Fruit fly (Drosophila melanogaster) whole organism, prepupa: ENCODE results near the gene CG9393.

Experiments
- CG16779 ChIP-seq: fragments of 200-800 bp; sonication (Bioruptor generic); optimal IDR thresholded peaks from 3 replicates; lab custom pipeline; 2017; ENCODE audit warnings: missing biosample characterization, mild to moderate bottlenecking, missing genetic modification characterization
- CG3032 ChIP-seq: fragments of 200-800 bp; optimal IDR thresholded peaks from 2 replicates; lab custom pipeline; 2019; ENCODE audit warnings: missing biosample characterization, mild to moderate bottlenecking, missing genetic modification characterization, moderate library complexity
- CG6792 ChIP-seq: fragments of 200-800 bp; sonication (Bioruptor generic); optimal IDR thresholded peaks from 3 replicates; lab custom pipeline; 2016; ENCODE audit warnings: missing biosample characterization, missing genetic modification characterization
- CG6854 ChIP-seq: fragments of 200-800 bp; sonication (Bioruptor generic); optimal IDR thresholded peaks from 2 replicates; lab custom pipeline; 2017; ENCODE audit warnings: missing biosample characterization, mild to moderate bottlenecking, missing genetic modification characterization
- CG7368 ChIP-seq: fragments of 200-800 bp; sonication (Bioruptor generic); optimal IDR thresholded peaks from 3 replicates; lab custom pipeline; 2016; ENCODE audit warnings: missing biosample characterization, missing genetic modification characterization
- achi ChIP-seq: fragments of 200-800 bp; sonication (Bioruptor generic); optimal IDR thresholded peaks from 3 replicates; lab custom pipeline; 2016; ENCODE audit warnings: missing biosample characterization, missing genetic modification characterization
- cyc ChIP-seq: fragments of 200-800 bp; sonication (Bioruptor generic); optimal IDR thresholded peaks from 3 replicates; lab custom pipeline; 2016; ENCODE audit warnings: missing biosample characterization, missing genetic modification characterization
- ss ChIP-seq, 2 experiments: fragments of 200-800 bp; sonication (Bioruptor generic); optimal IDR thresholded peaks; 2 replicates in 1 of 2; 3 replicates in 1 of 2; lab custom pipeline; 2017 to 2018; ENCODE audit warnings: mild to moderate bottlenecking in 2 of 2, missing biosample characterization in 2 of 2, missing genetic modification characterization in 2 of 2, moderate library complexity in 1 of 2
- topi ChIP-seq: fragments of 200-800 bp; sonication (Bioruptor generic); optimal IDR thresholded peaks from 3 replicates; lab custom pipeline; 2016; ENCODE audit warnings: missing biosample characterization, missing genetic modification characterization

DNA sequence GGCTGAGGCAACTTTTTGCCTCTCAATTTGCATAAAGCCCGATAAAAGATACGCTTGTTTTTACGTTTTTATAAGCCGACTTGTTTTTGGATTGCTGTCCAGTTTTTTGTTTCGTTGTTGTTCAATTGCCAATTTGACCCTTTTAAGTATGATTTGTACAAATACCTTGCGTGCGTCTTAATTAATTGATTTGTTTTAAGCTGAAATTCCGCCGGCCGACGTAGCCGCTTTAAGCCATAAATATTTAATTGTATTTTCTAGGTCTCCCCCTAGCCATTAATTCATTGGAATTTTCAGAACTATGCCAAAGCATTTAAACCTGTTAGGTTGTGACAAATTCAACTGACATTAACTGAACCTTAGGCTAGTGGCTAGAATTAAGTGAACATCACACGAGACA, 33.1 kb upstream of the CG9393 start:
- TF ChIP-seq topi (GFP tag; lab: Kevin White, UChicago), result no peak
- TF ChIP-seq ss (GFP tag; optimal IDR thresholded peaks at IDR 0.05; lab: Kevin White, UChicago), result no peak
- TF ChIP-seq CG6792 (GFP tag; lab: Kevin White, UChicago), result no peak
- no peak for TF ChIP-seq CG6854 (GFP tag; lab: Kevin White, UChicago)
- TF ChIP-seq cyc (GFP tag; lab: Kevin White, UChicago), result no peak
- TF ChIP-seq CG7368 (GFP tag; lab: Kevin White, UChicago), result no peak
- no peak for TF ChIP-seq CG3032 (tag; lab: Kevin White, UChicago)
- no peak for TF ChIP-seq achi
- TF ChIP-seq CG16779 (tag; lab: Kevin White, UChicago), result no peak
